Worm (Caenorhabditis elegans): ENCODE data around the gene acc-3.

acc-3 gene

DNA sequence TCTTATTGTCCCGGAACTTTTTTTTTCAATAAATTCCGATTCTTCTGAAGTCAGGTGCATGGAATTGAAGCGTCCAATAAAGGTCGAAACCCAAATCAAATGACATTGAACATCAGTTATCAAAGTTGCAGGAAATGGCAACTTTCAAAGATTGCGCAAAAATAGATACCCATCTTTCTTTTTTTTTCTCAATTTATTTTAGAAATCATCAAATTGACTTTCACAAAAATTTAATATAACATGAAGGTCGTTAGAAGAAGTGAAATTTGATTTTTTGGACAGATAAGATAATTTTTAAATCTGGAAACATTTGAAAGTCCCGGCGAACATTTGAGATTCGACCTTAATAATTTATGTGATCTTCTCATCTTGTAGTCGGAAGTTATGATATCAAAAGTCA lies 21.6 kb downstream of the acc-3 start:
- TF ChIP-seq unc-120 (tag; optimal IDR thresholded peaks at IDR 0.05; ENCODE audit: poor library complexity, severe bottlenecking), result no peak

DNA sequence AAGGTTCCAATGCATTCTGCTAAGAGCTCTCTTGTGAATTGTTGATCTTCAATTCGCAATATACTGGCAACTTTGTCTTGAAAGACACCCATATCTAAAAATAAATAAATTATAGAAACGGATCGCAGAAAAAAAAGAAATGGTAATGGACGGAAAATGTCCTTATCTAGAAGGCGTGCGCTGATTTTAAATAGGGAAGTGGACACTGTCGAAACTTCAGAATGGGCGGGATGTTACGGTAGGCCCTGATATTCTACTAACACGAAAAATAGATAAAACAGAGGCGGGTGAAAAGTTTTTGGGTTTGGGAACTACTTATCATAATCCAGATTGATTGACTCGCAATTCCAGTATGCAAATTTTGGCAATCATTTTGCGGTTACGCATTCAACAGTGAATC lies 22.4 kb downstream of the acc-3 start, which contains the start of gene aqp-8:
Gene aqp-8, minus strand, starts transcription at position 101 of the 400 bp plus-strand sequence.
- TF ChIP-seq elt-3 (tag; optimal IDR thresholded peaks at IDR 0.05) (no peak), nhr-28 (tag; optimal IDR thresholded peaks at IDR 0.05) (no peak), ceh-43 (GFP tag; optimal IDR thresholded peaks at IDR 0.05) (no peak)

DNA sequence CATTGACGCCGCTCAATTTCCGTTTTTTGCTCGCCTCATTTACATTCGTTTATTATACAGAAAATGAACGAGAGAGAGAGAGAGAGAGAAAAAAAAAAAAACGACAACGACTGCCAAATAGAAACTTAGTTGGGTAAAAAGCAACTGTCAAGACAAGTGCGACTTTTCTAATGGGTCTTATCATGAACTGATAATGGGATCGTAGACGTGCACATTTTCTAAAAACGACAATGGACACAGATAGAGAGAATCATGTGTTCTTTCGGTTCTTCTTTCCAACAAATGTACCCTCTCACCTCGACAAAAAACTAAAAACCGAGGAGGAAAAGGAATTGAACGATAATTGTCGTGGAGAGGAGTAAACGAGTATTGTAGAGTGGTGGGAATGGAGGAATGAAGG lies 27.2 kb downstream of the acc-3 start:
- TF ChIP-seq nhr-237 (tag; optimal IDR thresholded peaks at IDR 0.05) (no peak), lin-13 (tag; optimal IDR thresholded peaks at IDR 0.05) (no peak), unc-120 (tag; optimal IDR thresholded peaks at IDR 0.05; ENCODE audit: poor library complexity, severe bottlenecking) (no peak), ceh-43 (GFP tag; optimal IDR thresholded peaks at IDR 0.05) (no peak), unc-62 (GFP tag; optimal IDR thresholded peaks at IDR 0.05) (no peak), sem-2 (GFP tag; optimal IDR thresholded peaks at IDR 0.05) (no peak), drap-1 (GFP tag; optimal IDR thresholded peaks at IDR 0.05) (no peak), lin-32 (GFP tag; optimal IDR thresholded peaks at IDR 0.05) (no peak), unc-39 (tag; optimal IDR thresholded peaks at IDR 0.05) (no peak), hlh-1 (tag; optimal IDR thresholded peaks at IDR 0.05) (no peak), ces-1 (GFP tag; optimal IDR thresholded peaks at IDR 0.05) (no peak)

DNA sequence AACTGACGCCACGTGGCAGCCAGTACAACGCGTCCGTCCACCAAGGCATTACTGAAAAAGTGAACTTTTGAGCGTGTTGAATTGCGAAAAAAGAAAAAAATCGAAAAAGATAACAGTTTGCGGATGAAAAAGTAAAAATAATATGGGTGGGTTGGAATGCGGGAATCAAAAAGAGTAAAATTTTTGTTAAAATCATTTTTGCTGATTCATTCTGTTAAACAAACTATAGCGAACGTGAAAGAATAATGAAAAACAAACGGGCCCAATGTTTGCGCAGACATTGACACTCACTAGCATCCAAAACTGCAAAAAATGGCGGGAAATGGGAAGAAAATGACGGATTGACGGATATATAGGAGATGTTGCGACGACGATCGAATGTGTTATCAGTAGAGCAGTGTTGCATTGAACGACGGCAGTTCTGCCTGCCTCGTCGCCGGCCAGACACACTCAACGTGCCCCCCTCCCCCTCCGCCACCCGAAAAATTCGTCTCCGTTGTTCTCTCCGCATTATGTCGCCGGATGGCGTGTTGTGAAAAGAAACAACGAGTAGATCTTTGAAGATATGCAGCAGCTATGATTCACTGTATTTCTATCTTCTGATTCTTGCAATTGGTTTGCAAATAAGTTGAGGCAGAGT lies 27.8 kb downstream of the acc-3 start, which contains the start of gene hyl-2:
Gene hyl-2, minus strand, starts transcription at position 51 of the 640 bp plus-strand sequence.
- TF ChIP-seq lin-32 (GFP tag; optimal IDR thresholded peaks at IDR 0.05), result no peak
- TF ChIP-seq elt-3 (tag; optimal IDR thresholded peaks at IDR 0.05), result no peak
- TF ChIP-seq unc-39 (tag; optimal IDR thresholded peaks at IDR 0.05), result no peak
- peak; percentile 5 for TF ChIP-seq hlh-1 (tag; optimal IDR thresholded peaks at IDR 0.05)
- TF ChIP-seq lin-13 (tag; optimal IDR thresholded peaks at IDR 0.05), result peak; percentile 10
- TF ChIP-seq nhr-237 (tag; optimal IDR thresholded peaks at IDR 0.05), result no peak
- no peak for TF ChIP-seq nhr-12 (tag; optimal IDR thresholded peaks at IDR 0.05)
- no peak for TF ChIP-seq sem-2 (GFP tag; optimal IDR thresholded peaks at IDR 0.05)
- no peak for TF ChIP-seq nhr-76 (tag; optimal IDR thresholded peaks at IDR 0.05)
- TF ChIP-seq drap-1 (GFP tag; optimal IDR thresholded peaks at IDR 0.05), result no peak
- TF ChIP-seq blmp-1 (tag; optimal IDR thresholded peaks at IDR 0.05), result no peak
- TF ChIP-seq elt-1 (tag; optimal IDR thresholded peaks at IDR 0.05; ENCODE audit: borderline replicate concordance, insufficient read depth), result peak; percentile 21
- TF ChIP-seq bed-3 (GFP tag; optimal IDR thresholded peaks at IDR 0.05), result no peak
- no peak for TF ChIP-seq unc-62 (GFP tag; optimal IDR thresholded peaks at IDR 0.05)
- TF ChIP-seq nhr-28 (tag; optimal IDR thresholded peaks at IDR 0.05), result no peak
- TF ChIP-seq ceh-43 (GFP tag; optimal IDR thresholded peaks at IDR 0.05), result no peak
- peak; percentile 8 for TF ChIP-seq mls-2 (tag; optimal IDR thresholded peaks at IDR 0.05)
- TF ChIP-seq unc-120 (tag; optimal IDR thresholded peaks at IDR 0.05; ENCODE audit: poor library complexity, severe bottlenecking), result no peak
- no peak for TF ChIP-seq zip-8 (tag; optimal IDR thresholded peaks at IDR 0.05)
- no peak for TF ChIP-seq mep-1 (tag; optimal IDR thresholded peaks at IDR 0.05)
- no peak for TF ChIP-seq nhr-2 (tag; optimal IDR thresholded peaks at IDR 0.05)
- TF ChIP-seq sptf-1 (tag; optimal IDR thresholded peaks at IDR 0.05), result peak; percentile 42
- no peak for TF ChIP-seq ceh-39 (tag; optimal IDR thresholded peaks at IDR 0.05)
- peak; percentile 37 for TF ChIP-seq ham-2 (GFP tag; optimal IDR thresholded peaks at IDR 0.05)
- no peak for TF ChIP-seq M03D4.4 (tag; optimal IDR thresholded peaks at IDR 0.05)
- no peak for TF ChIP-seq mab-5 (tag; optimal IDR thresholded peaks at IDR 0.05)
- TF ChIP-seq ceh-83 (GFP tag; optimal IDR thresholded peaks at IDR 0.05), result no peak
- TF ChIP-seq cnd-1 (tag; optimal IDR thresholded peaks at IDR 0.05), result peak; percentile 39
- TF ChIP-seq pha-4 (tag; optimal IDR thresholded peaks at IDR 0.05), result no peak
- no peak for TF ChIP-seq flh-1 (GFP tag; optimal IDR thresholded peaks at IDR 0.05)

DNA sequence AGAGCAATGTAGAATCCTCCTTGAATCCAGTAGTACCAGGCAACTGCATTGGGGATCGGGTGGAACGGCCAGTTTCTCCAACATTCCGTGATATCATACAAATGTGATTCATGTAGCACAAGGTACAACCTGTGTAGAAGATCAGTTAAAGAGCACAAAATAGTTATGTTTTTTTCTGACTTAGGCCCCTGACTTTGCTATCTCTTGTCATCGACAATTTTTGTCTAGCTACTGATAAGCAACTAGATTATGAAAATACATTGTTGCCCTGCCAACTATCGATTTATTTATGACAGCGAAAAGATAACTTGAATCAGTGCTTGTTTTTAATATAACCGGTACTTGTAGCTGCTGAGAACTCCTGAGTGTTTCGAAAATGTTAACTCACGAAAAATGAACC lies 29.0 kb downstream of the acc-3 start:
- no peak for TF ChIP-seq drap-1 (GFP tag; optimal IDR thresholded peaks at IDR 0.05)
- TF ChIP-seq nhr-28 (tag; optimal IDR thresholded peaks at IDR 0.05), result no peak
- TF ChIP-seq lsy-2 (tag; optimal IDR thresholded peaks at IDR 0.05), result no peak
- no peak for TF ChIP-seq zip-8 (tag; optimal IDR thresholded peaks at IDR 0.05)
- no peak for TF ChIP-seq cnd-1 (tag; optimal IDR thresholded peaks at IDR 0.05)
- no peak for TF ChIP-seq unc-62 (GFP tag; optimal IDR thresholded peaks at IDR 0.05)
- TF ChIP-seq ceh-43 (GFP tag; optimal IDR thresholded peaks at IDR 0.05), result no peak
- TF ChIP-seq lin-13 (tag; optimal IDR thresholded peaks at IDR 0.05), result no peak
- TF ChIP-seq unc-120 (tag; optimal IDR thresholded peaks at IDR 0.05; ENCODE audit: poor library complexity, severe bottlenecking), result no peak
